Worm (Caenorhabditis elegans) whole organism, L4 larva: ENCODE results near the gene EEED8.12.

Experiments used
- F26F4.8 ChIP-seq: fragments of 200-800 bp; sonication (Bioruptor generic); conservative IDR thresholded peaks from 2 replicates; pipeline ENCODE4 v1.3.6; 2022; ENCODE audit warnings: missing genetic modification characterization, missing compliant biosample characterization
- madf-5 ChIP-seq, 2 experiments: fragments of 200-800 bp; sonication (Bioruptor generic); IDR thresholded peaks; 2 replicates each; pipeline ENCODE4 v1.3.6; 2022; ENCODE audit warnings: missing compliant biosample characterization in 2 of 2, missing genetic modification characterization in 2 of 2
- mdl-1 ChIP-seq, 2 experiments: fragments of 150-350 bp in 1 of 2; sonication (generic microtip) in 1 of 2; optimal IDR thresholded peaks; 2 replicates each; lab custom pipeline; 2014 to 2017; ENCODE audit warnings: missing biosample characterization in 2 of 2, missing genetic modification characterization in 2 of 2
- zag-1 ChIP-seq: fragments of 150-350 bp; optimal IDR thresholded peaks from 2 replicates; lab custom pipeline; 2014; ENCODE audit warnings: missing biosample characterization, missing genetic modification characterization

DNA sequence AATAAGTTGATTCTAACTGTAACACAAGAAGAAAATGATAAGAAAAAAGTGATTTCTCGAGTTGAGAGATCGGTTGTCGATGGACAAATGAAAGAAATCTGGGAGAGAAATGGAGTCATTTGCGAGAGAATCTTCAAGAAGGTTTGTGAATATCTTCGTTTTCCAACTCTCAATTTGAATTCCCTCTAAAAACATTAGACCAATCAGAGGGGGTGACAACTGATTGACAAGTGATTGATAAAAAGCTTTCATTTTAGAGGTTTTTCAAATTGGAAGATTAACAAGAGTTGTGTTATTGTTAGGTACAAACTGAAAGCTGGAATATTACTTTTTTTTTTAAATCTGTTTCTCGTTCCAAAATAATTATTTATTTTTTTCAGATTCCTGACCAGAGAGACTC is 9.1 kb upstream of the EEED8.12 start:
- no peak for TF ChIP-seq madf-5 (GFP tag; IDR thresholded peaks at IDR 0.05; lab: Robert Waterston, UW)
- TF ChIP-seq zag-1 = no peak
- no peak for TF ChIP-seq F26F4.8 (GFP tag; lab: Robert Waterston, UW)
- no peak for TF ChIP-seq mdl-1 (tag; optimal IDR thresholded peaks at IDR 0.05; lab: Kevin White, UChicago)
